Fruit fly (Drosophila melanogaster) whole organism, pupa: ENCODE data around the gene Zdhhc8.

ENCODE experiments used
- CG10348 ChIP-seq: fragments of 200-800 bp; sonication (Bioruptor generic); IDR thresholded peaks from 2 replicates; pipeline ENCODE4 v1.3.6; 2022; ENCODE audit warnings: missing biosample characterization, missing genetic modification characterization
- CG12605 ChIP-seq: fragments of 200-800 bp; sonication (Bioruptor generic); IDR thresholded peaks from 2 replicates; pipeline ENCODE4 v1.3.6; 2022; ENCODE audit warnings: missing biosample characterization, missing genetic modification characterization
- CG13204 ChIP-seq: fragments of 200-800 bp; sonication (Bioruptor generic); optimal IDR thresholded peaks from 2 replicates; lab custom pipeline; 2018; ENCODE audit warnings: missing biosample characterization, mild to moderate bottlenecking, missing genetic modification characterization, moderate library complexity
- CG14655 ChIP-seq: fragments of 200-800 bp; sonication (Bioruptor generic); optimal IDR thresholded peaks from 3 replicates; lab custom pipeline; 2017; ENCODE audit warnings: mild to moderate bottlenecking, missing biosample characterization, missing genetic modification reagents, missing genetic modification characterization
- CG15710 ChIP-seq: fragments of 200-800 bp; sonication (Bioruptor generic); optimal IDR thresholded peaks from 2 replicates; lab custom pipeline; 2018; ENCODE audit warnings: missing biosample characterization, mild to moderate bottlenecking, missing genetic modification characterization, moderate library complexity
- CG17806 ChIP-seq: fragments of 200-800 bp; sonication (Bioruptor generic); optimal IDR thresholded peaks from 2 replicates; lab custom pipeline; 2018; ENCODE audit warnings: missing biosample characterization, mild to moderate bottlenecking, missing genetic modification characterization, moderate library complexity
- CG32121 ChIP-seq: fragments of 200-800 bp; sonication (Bioruptor generic); IDR thresholded peaks from 2 replicates; pipeline ENCODE4 v1.3.6; 2022; ENCODE audit warnings: missing biosample characterization, missing genetic modification characterization
- CG34367 ChIP-seq: fragments of 200-800 bp; sonication (Bioruptor generic); optimal IDR thresholded peaks from 2 replicates; lab custom pipeline; 2018; ENCODE audit warnings: missing biosample characterization, mild to moderate bottlenecking, missing genetic modification characterization
- CG4496 ChIP-seq: fragments of 200-800 bp; sonication (Bioruptor generic); IDR thresholded peaks from 3 replicates; pipeline ENCODE4 v1.3.6; 2022; ENCODE audit warnings: missing biosample characterization, missing genetic modification characterization
- CG8159 ChIP-seq: fragments of 200-800 bp; sonication (Bioruptor generic); optimal IDR thresholded peaks from 3 replicates; lab custom pipeline; 2018; ENCODE audit warnings: missing biosample characterization, mild to moderate bottlenecking, missing genetic modification characterization, moderate library complexity
- CG8301 ChIP-seq: fragments of 200-800 bp; sonication (Bioruptor generic); optimal IDR thresholded peaks from 2 replicates; lab custom pipeline; 2018; ENCODE audit warnings: missing biosample characterization, mild to moderate bottlenecking, missing genetic modification characterization
- CG9948 ChIP-seq: fragments of 200-800 bp; sonication (Bioruptor generic); optimal IDR thresholded peaks from 2 replicates; lab custom pipeline; 2018; ENCODE audit warnings: missing biosample characterization, mild to moderate bottlenecking, missing genetic modification characterization, moderate library complexity
- D1 ChIP-seq: fragments of 200-800 bp; sonication (Bioruptor generic); optimal IDR thresholded peaks from 2 replicates; lab custom pipeline; 2018; ENCODE audit warnings: missing biosample characterization, mild to moderate bottlenecking, missing genetic modification characterization, moderate library complexity
- EcR ChIP-seq: fragments of 200-800 bp; sonication (Bioruptor generic); optimal IDR thresholded peaks from 3 replicates; lab custom pipeline; 2019; ENCODE audit warnings: missing biosample characterization, missing genetic modification characterization, mild to moderate bottlenecking, moderate library complexity, missing genetic modification reagents
- Ets98B ChIP-seq: fragments of 200-800 bp; sonication (Bioruptor generic); IDR thresholded peaks from 2 replicates; pipeline ENCODE4 v1.3.6; 2022; ENCODE audit warnings: missing biosample characterization, missing genetic modification characterization
- Pif1A ChIP-seq: fragments of 200-800 bp; sonication (Bioruptor generic); optimal IDR thresholded peaks from 3 replicates; lab custom pipeline; 2016; ENCODE audit warnings: missing biosample characterization, missing genetic modification characterization
- Pif1B ChIP-seq: fragments of 200-800 bp; sonication (Bioruptor generic); optimal IDR thresholded peaks from 3 replicates; lab custom pipeline; 2016; ENCODE audit warnings: missing biosample characterization, missing genetic modification characterization
- Snoo ChIP-seq: fragments of 200-800 bp; sonication (Bioruptor generic); optimal IDR thresholded peaks from 3 replicates; lab custom pipeline; 2017; ENCODE audit warnings: missing biosample characterization, mild to moderate bottlenecking, missing genetic modification characterization, inconsistent platforms
- fd96Ca ChIP-seq: fragments of 200-800 bp; sonication (Bioruptor generic); IDR thresholded peaks from 3 replicates; pipeline ENCODE4 v1.3.6; 2022; ENCODE audit warnings: missing biosample characterization, missing genetic modification characterization
- gl ChIP-seq: fragments of 200-800 bp; sonication (Bioruptor generic); optimal IDR thresholded peaks from 2 replicates; lab custom pipeline; 2018; ENCODE audit warnings: missing biosample characterization, mild to moderate bottlenecking, missing genetic modification characterization
- rn ChIP-seq: fragments of 200-800 bp; sonication (Bioruptor generic); IDR thresholded peaks from 2 replicates; pipeline ENCODE4 v1.3.6; 2022; ENCODE audit warnings: missing biosample characterization, missing genetic modification characterization

Gene Zdhhc8

dm6 chrX:9347767-9348166 is 8.3 kb downstream of the Zdhhc8 start:
- TF ChIP-seq CG14655 (GFP tag; lab: Kevin White, UChicago) (peak; percentile 52), CG8301 (tag; lab: Kevin White, UChicago) (peak; percentile 11), CG15710 (tag; lab: Kevin White, UChicago) (no peak)

- no peak for TF ChIP-seq CG14655 (GFP tag; lab: Kevin White, UChicago)
- TF ChIP-seq CG8159 (tag; lab: Kevin White, UChicago) = peak; percentile 48
These were observed 10.5 kb downstream of the Zdhhc8 start for dm6 chrX:9345522-9345921.

- no peak for TF ChIP-seq D1 (tag; lab: Kevin White, UChicago)
- TF ChIP-seq rn (GFP tag; lab: Robert Waterston, UW) = no peak
- TF ChIP-seq CG32121 (GFP tag; lab: Robert Waterston, UW) = no peak; the same call in 1 of the 2 replicates
- TF ChIP-seq Snoo (tag; lab: Kevin White, UChicago) = peak; percentile 68
- no peak for TF ChIP-seq gl
- TF ChIP-seq fd96Ca (GFP tag; lab: Robert Waterston, UW) = no peak
- no peak for TF ChIP-seq EcR (GFP tag; lab: Kevin White, UChicago)
- peak; percentile 74 for TF ChIP-seq CG14655 (GFP tag; lab: Kevin White, UChicago)
- TF ChIP-seq Pif1A (GFP tag; lab: Kevin White, UChicago) = peak; percentile 47
- TF ChIP-seq CG17806 (tag; lab: Kevin White, UChicago) = peak; percentile 38
- TF ChIP-seq CG8159 (tag; lab: Kevin White, UChicago) = peak; percentile 80
- TF ChIP-seq CG4496 (GFP tag; lab: Robert Waterston, UW) = no peak
- TF ChIP-seq CG10348 (GFP tag; lab: Robert Waterston, UW) = no peak
- no peak for TF ChIP-seq Ets98B
- TF ChIP-seq CG9948 (tag; lab: Kevin White, UChicago) = peak; percentile 54
- TF ChIP-seq CG12605 = no peak
- TF ChIP-seq CG8301 (tag; lab: Kevin White, UChicago) = peak; percentile 71
- peak; percentile 70 for TF ChIP-seq CG15710 (tag; lab: Kevin White, UChicago)
- TF ChIP-seq CG13204 (GFP tag; lab: Kevin White, UChicago) = no peak
- TF ChIP-seq CG34367 (tag; lab: Kevin White, UChicago) = peak; percentile 22
- peak; percentile 36 for TF ChIP-seq Pif1B (GFP tag; lab: Kevin White, UChicago)
- TF ChIP-seq, all 21 proteins: peak for 10
These were observed 11.4 kb downstream of the Zdhhc8 start for dm6 chrX:9344482-9345106.

dm6 chrX:9343480-9344477 is 12.2 kb downstream of the Zdhhc8 start:
- peak; percentile 62 for TF ChIP-seq CG12605
- peak; percentile 80 for TF ChIP-seq Pif1B (GFP tag; lab: Kevin White, UChicago)
- peak; percentile 85 for TF ChIP-seq CG15710 (tag; lab: Kevin White, UChicago)
- peak; percentile 59 for TF ChIP-seq CG10348 (GFP tag; lab: Robert Waterston, UW)
- peak; percentile 83 for TF ChIP-seq CG14655 (GFP tag; lab: Kevin White, UChicago)
- peak; percentile 59 for TF ChIP-seq D1 (tag; lab: Kevin White, UChicago)
- peak; percentile 94 for TF ChIP-seq CG4496 (GFP tag; lab: Robert Waterston, UW)
- TF ChIP-seq Snoo (tag; lab: Kevin White, UChicago) = peak; percentile 96
- TF ChIP-seq gl = peak; percentile 76
- peak; percentile 89 for TF ChIP-seq Pif1A (GFP tag; lab: Kevin White, UChicago)
- TF ChIP-seq CG8159 (tag; lab: Kevin White, UChicago) = peak; percentile 87
- peak; percentile 85 for TF ChIP-seq CG8301 (tag; lab: Kevin White, UChicago)
- TF ChIP-seq CG17806 (tag; lab: Kevin White, UChicago) = peak; percentile 86
- peak; percentile 57 for TF ChIP-seq rn (GFP tag; lab: Robert Waterston, UW)
- peak; percentile 23 for TF ChIP-seq CG13204 (GFP tag; lab: Kevin White, UChicago)
- peak; percentile 79 for TF ChIP-seq CG34367 (tag; lab: Kevin White, UChicago)
- peak; percentile 84 for TF ChIP-seq EcR (GFP tag; lab: Kevin White, UChicago)
- peak; percentile 74 for TF ChIP-seq CG9948 (tag; lab: Kevin White, UChicago)
- TF ChIP-seq CG32121 (GFP tag; lab: Robert Waterston, UW) = peak; percentile 86
- TF ChIP-seq Ets98B = peak; percentile 88
- TF ChIP-seq fd96Ca (GFP tag; lab: Robert Waterston, UW) = peak; percentile 90
- TF ChIP-seq, all 21 proteins: peak for 21

dm6 chrX:9332208-9332607 is 23.8 kb downstream of the Zdhhc8 start:
- TF ChIP-seq Pif1B (GFP tag; lab: Kevin White, UChicago) = no peak
- no peak for TF ChIP-seq CG14655 (GFP tag; lab: Kevin White, UChicago)
- TF ChIP-seq Ets98B = no peak
- no peak for TF ChIP-seq Pif1A (GFP tag; lab: Kevin White, UChicago)
- TF ChIP-seq gl = no peak
- no peak for TF ChIP-seq CG32121 (GFP tag; lab: Robert Waterston, UW)
- TF ChIP-seq EcR (GFP tag; lab: Kevin White, UChicago) = no peak
- TF ChIP-seq CG8301 (tag; lab: Kevin White, UChicago) = peak; percentile 15
- no peak for TF ChIP-seq Snoo (tag; lab: Kevin White, UChicago)
- TF ChIP-seq CG34367 (tag; lab: Kevin White, UChicago) = no peak
- no peak for TF ChIP-seq CG8159 (tag; lab: Kevin White, UChicago)
- TF ChIP-seq CG4496 (GFP tag; lab: Robert Waterston, UW) = 0 out of 3 replicates have a peak, but pooled peaks have one; percentile 9
- no peak for TF ChIP-seq CG17806 (tag; lab: Kevin White, UChicago)
